Worm (Caenorhabditis elegans): Measurements from ENCODE around the gene ran-2.
A peak's percentile ranks its signal among the peaks of the same experiment; 100 is the strongest.

The ran-2 gene

DNA sequence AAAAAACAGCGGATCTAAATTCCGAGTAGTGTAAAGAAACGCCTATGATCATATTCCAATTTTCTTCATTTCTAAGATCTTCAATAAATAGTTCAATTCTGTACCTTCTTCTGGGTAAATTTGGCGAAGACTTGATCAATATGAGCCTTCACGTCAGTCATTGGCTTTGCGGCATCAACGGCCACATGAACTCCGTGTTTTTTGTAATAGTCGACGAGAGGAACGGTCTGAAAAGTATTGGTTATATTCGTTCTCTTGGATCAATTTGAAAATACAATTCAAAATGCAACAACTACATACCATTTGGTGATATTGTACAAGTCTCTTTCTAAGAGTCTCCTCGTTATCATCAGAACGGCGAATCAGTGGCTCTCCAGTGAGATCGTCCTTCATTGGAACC, 17.1 kb downstream of the ran-2 start:
- TF ChIP-seq ama-1 (optimal IDR thresholded peaks at IDR 0.05): peak; percentile 76
- no peak for TF ChIP-seq ztf-4 (tag; optimal IDR thresholded peaks at IDR 0.05)
- no peak for TF ChIP-seq nhr-129 (tag; optimal IDR thresholded peaks at IDR 0.05)
- no peak for TF ChIP-seq Y55F3AM.14 (GFP tag; optimal IDR thresholded peaks at IDR 0.05)
- no peak for TF ChIP-seq lin-11 (tag; optimal IDR thresholded peaks at IDR 0.05)
- TF ChIP-seq mab-5 (tag; optimal IDR thresholded peaks at IDR 0.05): no peak
- TF ChIP-seq F13H6.1 (tag; optimal IDR thresholded peaks at IDR 0.05): no peak
- no peak for TF ChIP-seq snpc-4 (tag; optimal IDR thresholded peaks at IDR 0.05)

DNA sequence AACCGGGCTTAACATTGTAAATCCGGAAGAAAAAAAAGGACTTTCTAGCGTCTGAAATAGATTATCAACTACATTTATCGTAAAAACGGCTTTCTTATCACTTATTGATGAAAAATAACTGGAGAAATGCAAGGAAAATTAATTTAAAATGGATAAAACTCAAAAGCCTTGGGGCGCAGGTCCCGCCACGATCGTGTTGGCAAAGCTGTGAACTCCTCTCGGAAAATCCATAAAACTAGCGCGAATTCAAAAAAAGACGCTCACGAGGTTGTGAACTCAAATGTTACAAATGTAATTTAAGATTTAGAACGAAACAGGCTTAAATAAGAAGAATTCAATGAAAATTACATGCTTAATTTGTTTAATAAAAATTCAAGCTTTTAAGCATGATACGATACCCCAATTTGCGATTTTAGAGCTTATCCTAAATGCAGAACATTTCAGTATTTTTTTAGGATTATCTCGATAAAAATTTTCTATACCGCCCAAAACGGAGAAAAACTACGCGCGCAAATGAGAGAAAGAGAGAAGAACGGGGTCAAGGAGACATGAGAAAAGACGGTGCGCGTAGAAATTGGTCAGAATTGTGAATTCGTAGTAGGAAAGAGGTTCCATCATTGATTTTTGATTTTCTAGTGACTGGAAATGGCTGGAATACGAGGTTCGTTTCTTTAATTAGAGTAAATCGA, 18.9 kb downstream of the ran-2 start, which contains the start of gene C29E4.15:
Gene C29E4.15 (plus strand): TSS at position 547 of the 689 bp plus-strand sequence.
- no peak for TF ChIP-seq nhr-25 (tag; optimal IDR thresholded peaks at IDR 0.05)
- no peak for TF ChIP-seq fos-1 (tag; optimal IDR thresholded peaks at IDR 0.05)
- no peak for TF ChIP-seq nhr-11 (tag; optimal IDR thresholded peaks at IDR 0.05)
- peak; percentile 27 to 80 for TF ChIP-seq lsy-2 (tag; optimal IDR thresholded peaks at IDR 0.05)
- no peak for TF ChIP-seq mab-5 (tag; optimal IDR thresholded peaks at IDR 0.05)
- no peak for TF ChIP-seq dmd-4 (tag; optimal IDR thresholded peaks at IDR 0.05)
- peak; percentile 87 for TF ChIP-seq crh-2 (tag; optimal IDR thresholded peaks at IDR 0.05)
- no peak for TF ChIP-seq sem-4 (tag; optimal IDR thresholded peaks at IDR 0.05)
- no peak for TF ChIP-seq egl-27 (tag; optimal IDR thresholded peaks at IDR 0.05)
- no peak for TF ChIP-seq unc-39 (tag; optimal IDR thresholded peaks at IDR 0.05)
- no peak for TF ChIP-seq lin-13 (GFP tag; optimal IDR thresholded peaks at IDR 0.05)
- no peak for TF ChIP-seq zag-1 (tag; optimal IDR thresholded peaks at IDR 0.05)
- no peak for TF ChIP-seq nhr-6 (tag; optimal IDR thresholded peaks at IDR 0.05)
- TF ChIP-seq peb-1 (tag; optimal IDR thresholded peaks at IDR 0.05): no peak
- no peak for TF ChIP-seq sma-9 (GFP tag; optimal IDR thresholded peaks at IDR 0.05)
- TF ChIP-seq sma-9 (tag; optimal IDR thresholded peaks at IDR 0.05): no peak
- TF ChIP-seq gmeb-1 (tag; optimal IDR thresholded peaks at IDR 0.05): peak; percentile 60
- TF ChIP-seq sma-3 (GFP tag; optimal IDR thresholded peaks at IDR 0.05): no peak
- peak; percentile 6 for TF ChIP-seq nhr-129 (tag; optimal IDR thresholded peaks at IDR 0.05)
- no peak for TF ChIP-seq ztf-1 (GFP tag; conservative IDR thresholded peaks at IDR 0.05)
- no peak for TF ChIP-seq nhr-237 (tag; optimal IDR thresholded peaks at IDR 0.05)
- peak; percentile 63 for TF ChIP-seq C34F6.9 (tag; optimal IDR thresholded peaks at IDR 0.05)
- no peak for TF ChIP-seq mbf-1 (tag; optimal IDR thresholded peaks at IDR 0.05)
- no peak for TF ChIP-seq nhr-10 (tag; optimal IDR thresholded peaks at IDR 0.05)
- no peak for TF ChIP-seq ztf-4 (tag; optimal IDR thresholded peaks at IDR 0.05)
- no peak for TF ChIP-seq ama-1 (optimal IDR thresholded peaks at IDR 0.05)
- no peak for TF ChIP-seq lin-11 (tag; optimal IDR thresholded peaks at IDR 0.05)
- no peak for TF ChIP-seq ZK546.5 (tag; optimal IDR thresholded peaks at IDR 0.05)
- TF ChIP-seq unc-62 (GFP tag; optimal IDR thresholded peaks at IDR 0.05): no peak
- TF ChIP-seq unc-55 (GFP tag; optimal IDR thresholded peaks at IDR 0.05): peak; percentile 83
- no peak for TF ChIP-seq skn-1 (tag; optimal IDR thresholded peaks at IDR 0.05)
- TF ChIP-seq F13H6.1 (tag; optimal IDR thresholded peaks at IDR 0.05): peak; percentile 15
- no peak for TF ChIP-seq alr-1 (tag; optimal IDR thresholded peaks at IDR 0.05)
- TF ChIP-seq snpc-4 (tag; optimal IDR thresholded peaks at IDR 0.05): no peak
- TF ChIP-seq elt-1 (tag; optimal IDR thresholded peaks at IDR 0.05): no peak
- TF ChIP-seq nhr-77 (tag; optimal IDR thresholded peaks at IDR 0.05): no peak
- no peak for TF ChIP-seq ceh-82 (tag; optimal IDR thresholded peaks at IDR 0.05)
- no peak for TF ChIP-seq mdl-1 (tag; optimal IDR thresholded peaks at IDR 0.05)
- no peak for TF ChIP-seq Y55F3AM.14 (GFP tag; optimal IDR thresholded peaks at IDR 0.05)
- no peak for TF ChIP-seq R02D3.7 (tag; optimal IDR thresholded peaks at IDR 0.05)
- TF ChIP-seq nhr-23 (tag; optimal IDR thresholded peaks at IDR 0.05): no peak
- no peak for TF ChIP-seq elt-3 (tag; optimal IDR thresholded peaks at IDR 0.05)
- no peak for TF ChIP-seq ceh-16 (tag; optimal IDR thresholded peaks at IDR 0.05)
- TF ChIP-seq blmp-1 (tag; optimal IDR thresholded peaks at IDR 0.05; ENCODE audit: insufficient read depth): no peak
- no peak for TF ChIP-seq ztf-11 (tag; optimal IDR thresholded peaks at IDR 0.05)
- no peak for TF ChIP-seq nhr-12 (tag; optimal IDR thresholded peaks at IDR 0.05)

All from whole organism, L2 larva.